Worm (Caenorhabditis elegans) whole organism, L1 larva: ENCODE data around the gene rpt-1.

Source experiments
- ceh-8 ChIP-seq: fragments of 200-800 bp; sonication (Bioruptor generic); optimal IDR thresholded peaks from 2 replicates; lab custom pipeline; 2018; ENCODE audit warnings: mild to moderate bottlenecking, missing genetic modification characterization, moderate library complexity, missing compliant biosample characterization
- ets-5 ChIP-seq: fragments of 200-800 bp; sonication (Bioruptor generic); IDR thresholded peaks from 2 replicates; pipeline ENCODE4 v1.3.6; 2022; ENCODE audit warnings: missing genetic modification characterization, missing compliant biosample characterization
- grh-1 ChIP-seq: fragments of 200-800 bp; sonication (Bioruptor generic); IDR thresholded peaks from 2 replicates; pipeline ENCODE4 v1.3.6; 2022; ENCODE audit warnings: missing genetic modification reagents, missing genetic modification characterization, missing compliant biosample characterization
- skn-1 ChIP-seq: fragments of 150-350 bp; optimal IDR thresholded peaks from 2 replicates; lab custom pipeline; 2014; ENCODE audit warnings: missing biosample characterization, missing genetic modification characterization
- tlp-1 ChIP-seq: fragments of 150-350 bp; optimal IDR thresholded peaks from 2 replicates; lab custom pipeline; 2014; ENCODE audit warnings: missing biosample characterization, missing genetic modification characterization
- unc-62 ChIP-seq: fragments of 150-350 bp; optimal IDR thresholded peaks from 2 replicates; lab custom pipeline; 2014; ENCODE audit warnings: missing biosample characterization, missing genetic modification reagents, missing genetic modification characterization

DNA sequence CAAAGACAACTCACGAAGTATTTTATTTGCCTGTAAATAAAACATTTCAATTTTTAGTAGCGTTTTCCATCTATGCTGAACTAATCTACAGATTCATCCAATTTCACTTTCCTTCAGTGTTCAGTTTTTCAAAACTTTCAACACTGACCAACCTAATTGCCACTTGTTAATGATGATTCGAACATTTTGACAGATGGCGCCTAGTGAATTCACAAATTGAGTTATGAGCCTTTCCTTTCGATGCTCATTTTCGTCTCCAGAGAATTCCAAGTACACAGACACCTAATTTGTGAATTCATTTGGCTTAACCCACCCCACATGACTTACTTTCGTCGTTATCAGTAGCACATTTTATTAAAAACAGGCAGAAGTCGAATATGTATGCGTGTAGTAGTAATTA lies 35.4 kb downstream of the rpt-1 start:
- no peak for TF ChIP-seq grh-1
- no peak for TF ChIP-seq skn-1 (tag; lab: Kevin White, UChicago)
- no peak for TF ChIP-seq ets-5 (GFP tag; lab: Robert Waterston, UW)
- peak; percentile 12 for TF ChIP-seq ceh-8 (GFP tag; lab: Kevin White, UChicago)
- TF ChIP-seq unc-62 (GFP tag; lab: Kevin White, UChicago): no peak
- TF ChIP-seq tlp-1: no peak
